Fruit fly (Drosophila melanogaster): ENCODE data around the gene tHMG2.
A peak's percentile ranks its signal among the peaks of the same experiment; 100 is the strongest.

The tHMG2 gene

dm6 chr3R:22491088-22491879 is 1.5 kb upstream of the tHMG2 start, which contains the start of the genes CCT1 and tHMG1 (continued):
- TF ChIP-seq Lpt (GFP tag; optimal IDR thresholded peaks at IDR 0.05) (no peak), D19B (GFP tag; optimal IDR thresholded peaks at IDR 0.05) (no peak), Hr51 (GFP tag; optimal IDR thresholded peaks at IDR 0.05) (no peak), Vsx1 (GFP tag; optimal IDR thresholded peaks at IDR 0.05) (no peak), Fer3 (tag; optimal IDR thresholded peaks at IDR 0.05) (no peak), CTCF (GFP tag; optimal IDR thresholded peaks at IDR 0.05) (no peak), Bdp1 (GFP tag; optimal IDR thresholded peaks at IDR 0.05) (no peak), CG9932 (GFP tag; IDR thresholded peaks at IDR 0.05) (no peak), lbe (GFP tag; optimal IDR thresholded peaks at IDR 0.05) (peak; percentile 23), dysf (GFP tag; IDR thresholded peaks at IDR 0.05) (no peak), CG3995 (GFP tag; optimal IDR thresholded peaks at IDR 0.05) (no peak), pzg (GFP tag; optimal IDR thresholded peaks at IDR 0.05) (peak; percentile 54), dimm (GFP tag; IDR thresholded peaks at IDR 0.05) (no peak), Dref (GFP tag; IDR thresholded peaks at IDR 0.05) (peak; percentile 77), CG8290 (GFP tag; optimal IDR thresholded peaks at IDR 0.05) (no peak), CG8290 (tag; optimal IDR thresholded peaks at IDR 0.05) (no peak), CG11560 (tag; IDR thresholded peaks at IDR 0.05) (peak; percentile 75; the same call in 2 of the 3 replicates), CG32772 (GFP tag; IDR thresholded peaks at IDR 0.05) (no peak), hkb (optimal IDR thresholded peaks at IDR 0.05) (no peak), hkb (GFP tag; IDR thresholded peaks at IDR 0.05) (no peak), CG10979 (tag; optimal IDR thresholded peaks at IDR 0.05) (no peak), stwl (tag; optimal IDR thresholded peaks at IDR 0.05) (peak; percentile 55), CG14441 (GFP tag; IDR thresholded peaks at IDR 0.05) (no peak), pan (optimal IDR thresholded peaks at IDR 0.05) (no peak), pan (GFP tag; optimal IDR thresholded peaks at IDR 0.05 in 1 of 2, IDR thresholded peaks at IDR 0.05 in 1 of 2) (no peak), Doc3 (GFP tag; IDR thresholded peaks at IDR 0.05; ENCODE audit: partially characterized antibody) (peak; percentile 98), psq (GFP tag; optimal IDR thresholded peaks at IDR 0.05) (no peak), Sox102F (GFP tag; optimal IDR thresholded peaks at IDR 0.05) (no peak), CG6272 (GFP tag; IDR thresholded peaks at IDR 0.05) (no peak), cato (GFP tag; optimal IDR thresholded peaks at IDR 0.05; ENCODE audit: borderline replicate concordance) (no peak), trh (GFP tag; optimal IDR thresholded peaks at IDR 0.05) (no peak), Rfx (GFP tag; IDR thresholded peaks at IDR 0.05) (no peak), H2.0 (GFP tag; IDR thresholded peaks at IDR 0.05) (no peak), CG15011 (GFP tag; optimal IDR thresholded peaks at IDR 0.05) (no peak), CG34376 (GFP tag; optimal IDR thresholded peaks at IDR 0.05) (no peak), Lim3 (GFP tag; IDR thresholded peaks at IDR 0.05) (no peak), CG43689 (GFP tag; IDR thresholded peaks at IDR 0.05) (no peak), fru (optimal IDR thresholded peaks at IDR 0.05) (no peak), CG8359 (GFP tag; optimal IDR thresholded peaks at IDR 0.05; ENCODE audit: borderline replicate concordance) (no peak), CG11695 (GFP tag; IDR thresholded peaks at IDR 0.05) (no peak), sim (GFP tag; IDR thresholded peaks at IDR 0.05) (no peak), dan (GFP tag; IDR thresholded peaks at IDR 0.05) (no peak), zfh2 (GFP tag; optimal IDR thresholded peaks at IDR 0.05) (no peak), vvl (GFP tag; IDR thresholded peaks at IDR 0.05) (no peak), Spps (tag; optimal IDR thresholded peaks at IDR 0.05) (peak; percentile 19), abd-A (tag; optimal IDR thresholded peaks at IDR 0.05) (no peak), dm (GFP tag; optimal IDR thresholded peaks at IDR 0.05) (peak; percentile 76), Tbp (GFP tag; optimal IDR thresholded peaks at IDR 0.05) (no peak), prd (optimal IDR thresholded peaks at IDR 0.05) (no peak), prd (GFP tag; IDR thresholded peaks at IDR 0.05) (no peak; the same call in 2 of the 3 replicates), Atf-2 (GFP tag; optimal IDR thresholded peaks at IDR 0.05) (no peak), Pdp1 (GFP tag; optimal IDR thresholded peaks at IDR 0.05) (no peak), Ada2b (GFP tag; IDR thresholded peaks at IDR 0.05) (no peak)
